Fruit fly (Drosophila melanogaster) whole organism, embryonic: ENCODE results near the gene trbd.

ENCODE experiments used
- Asciz ChIP-seq: fragments of 200-800 bp; sonication (Bioruptor generic); optimal IDR thresholded peaks from 2 replicates; lab custom pipeline; 2017; ENCODE audit warnings: missing biosample characterization, mild to moderate bottlenecking, missing genetic modification characterization, missing genetic modification reagents
- BEAF-32 ChIP-seq: fragments of 200-800 bp; sonication (Bioruptor generic); optimal IDR thresholded peaks from 3 replicates; lab custom pipeline; 2017; ENCODE audit warnings: missing biosample characterization, missing genetic modification characterization, mild to moderate bottlenecking, moderate library complexity, missing genetic modification reagents
- CG11456 ChIP-seq: fragments of 200-800 bp; sonication (Bioruptor generic); IDR thresholded peaks from 3 replicates; pipeline ENCODE4 v1.3.6; 2022; ENCODE audit warnings: missing biosample characterization, missing genetic modification characterization
- CG11504 ChIP-seq: fragments of 200-800 bp; sonication (Bioruptor generic); optimal IDR thresholded peaks from 3 replicates; lab custom pipeline; 2019; ENCODE audit warnings: missing biosample characterization, mild to moderate bottlenecking, missing genetic modification characterization, moderate library complexity
- CG11723 ChIP-seq: fragments of 200-800 bp; sonication (Bioruptor generic); optimal IDR thresholded peaks from 2 replicates; lab custom pipeline; 2017; ENCODE audit warnings: missing biosample characterization, mild to moderate bottlenecking, missing genetic modification characterization
- CG15073 ChIP-seq: fragments of 200-800 bp; sonication (Bioruptor generic); optimal IDR thresholded peaks from 2 replicates; lab custom pipeline; 2016; ENCODE audit warnings: missing biosample characterization, missing genetic modification characterization
- CG17186 ChIP-seq: fragments of 200-800 bp; sonication (Bioruptor generic); optimal IDR thresholded peaks from 3 replicates; lab custom pipeline; 2017; ENCODE audit warnings: missing biosample characterization, missing genetic modification reagents, missing genetic modification characterization
- CG17361 ChIP-seq: fragments of 200-800 bp; sonication (Bioruptor generic); IDR thresholded peaks from 3 replicates; pipeline ENCODE4 v1.3.6; 2022; ENCODE audit warnings: missing biosample characterization, missing genetic modification characterization
- CG17385 ChIP-seq: fragments of 200-800 bp; sonication (Bioruptor generic); optimal IDR thresholded peaks from 3 replicates; lab custom pipeline; 2018; ENCODE audit warnings: missing biosample characterization, mild to moderate bottlenecking, missing genetic modification characterization
- CG17802 ChIP-seq: fragments of 200-800 bp; sonication (Bioruptor generic); optimal IDR thresholded peaks from 2 replicates; lab custom pipeline; 2018; ENCODE audit warnings: missing biosample characterization, mild to moderate bottlenecking, missing genetic modification characterization, moderate library complexity
- CG17829 ChIP-seq: fragments of 200-800 bp; optimal IDR thresholded peaks from 2 replicates; lab custom pipeline; 2019; ENCODE audit warnings: missing biosample characterization, mild to moderate bottlenecking, missing genetic modification characterization, moderate library complexity
- CG2875 ChIP-seq: fragments of 200-800 bp; sonication (Bioruptor generic); optimal IDR thresholded peaks from 2 replicates; lab custom pipeline; 2017; ENCODE audit warnings: missing biosample characterization, mild to moderate bottlenecking, missing genetic modification characterization, missing genetic modification reagents
- CG31441 ChIP-seq: fragments of 200-800 bp; sonication (Bioruptor generic); IDR thresholded peaks from 2 replicates; pipeline ENCODE4 v1.3.6; 2022; ENCODE audit warnings: missing biosample characterization, missing genetic modification characterization
- CG3281 ChIP-seq: fragments of 200-800 bp; sonication (Bioruptor generic); optimal IDR thresholded peaks from 3 replicates; lab custom pipeline; 2017; ENCODE audit warnings: missing biosample characterization, mild to moderate bottlenecking, missing genetic modification characterization
- CG33557 ChIP-seq: fragments of 200-800 bp; sonication (Bioruptor generic); optimal IDR thresholded peaks from 2 replicates; lab custom pipeline; 2019; ENCODE audit warnings: missing biosample characterization, mild to moderate bottlenecking, missing genetic modification characterization, moderate library complexity
- CG3726 ChIP-seq: fragments of 200-800 bp; sonication (Bioruptor generic); IDR thresholded peaks from 3 replicates; pipeline ENCODE4, ENCODE4 v1.3.6; 2022; ENCODE audit warnings: missing biosample characterization, missing genetic modification characterization
- CG4328 ChIP-seq: fragments of 200-800 bp; sonication (Bioruptor generic); optimal IDR thresholded peaks from 3 replicates; lab custom pipeline; 2017; ENCODE audit warnings: missing biosample characterization, missing genetic modification reagents, missing genetic modification characterization
- CG4360 ChIP-seq: fragments of 200-800 bp; sonication (Bioruptor generic); IDR thresholded peaks from 2 replicates; pipeline ENCODE4 v1.3.6; 2022; ENCODE audit warnings: missing biosample characterization, missing genetic modification characterization
- CG4854 ChIP-seq: fragments of 200-800 bp; sonication (Bioruptor generic); optimal IDR thresholded peaks from 2 replicates; lab custom pipeline; 2016; ENCODE audit warnings: missing biosample characterization, missing genetic modification characterization, inconsistent platforms
- CG6175 ChIP-seq: fragments of 200-800 bp; sonication (Bioruptor generic); IDR thresholded peaks from 3 replicates; pipeline ENCODE4 v1.3.6; 2022; ENCODE audit warnings: missing biosample characterization, missing genetic modification characterization
- CG7745 ChIP-seq: fragments of 200-800 bp; sonication (Bioruptor generic); optimal IDR thresholded peaks from 2 replicates; lab custom pipeline; 2018; ENCODE audit warnings: missing biosample characterization, mild to moderate bottlenecking, missing genetic modification characterization, moderate library complexity
- CG8089 ChIP-seq: fragments of 200-800 bp; sonication (Bioruptor generic); optimal IDR thresholded peaks from 3 replicates; lab custom pipeline; 2016; ENCODE audit warnings: missing biosample characterization, missing genetic modification characterization
- CG8281 ChIP-seq: fragments of 200-800 bp; sonication (Bioruptor generic); optimal IDR thresholded peaks from 2 replicates; lab custom pipeline; 2018; ENCODE audit warnings: missing biosample characterization, mild to moderate bottlenecking, missing genetic modification characterization, moderate library complexity
- Dfd ChIP-seq, 2 experiments: fragments of >200 bp; optimal IDR thresholded peaks; 2 replicates each; lab custom pipeline; 2017; ENCODE audit warnings: missing biosample characterization in 2 of 2, missing genetic modification characterization in 2 of 2
- Dll ChIP-seq: fragments of 200-800 bp; sonication (Bioruptor generic); IDR thresholded peaks from 4 replicates; pipeline ENCODE4 v1.3.6; 2022; ENCODE audit warnings: missing biosample characterization, missing genetic modification characterization; ENCODE audit not compliant: partially characterized antibody
- Ets97D ChIP-seq: fragments of 200-800 bp; sonication (Bioruptor generic); optimal IDR thresholded peaks from 3 replicates; lab custom pipeline; 2016; ENCODE audit warnings: missing biosample characterization, missing genetic modification characterization
- Fer3 ChIP-seq: fragments of 200-800 bp; sonication (Bioruptor generic); optimal IDR thresholded peaks from 2 replicates; lab custom pipeline; 2018; ENCODE audit warnings: missing biosample characterization, mild to moderate bottlenecking, missing genetic modification characterization, moderate library complexity
- Meics ChIP-seq: fragments of 200-800 bp; sonication (Bioruptor generic); optimal IDR thresholded peaks from 2 replicates; lab custom pipeline; 2017; ENCODE audit warnings: missing biosample characterization, mild to moderate bottlenecking, missing genetic modification characterization
- Sry-δ ChIP-seq: fragments of 200-800 bp; sonication (Bioruptor generic); optimal IDR thresholded peaks from 2 replicates; lab custom pipeline; 2016; ENCODE audit warnings: missing biosample characterization, missing genetic modification characterization
- Stat92E ChIP-seq, 3 experiments: fragments of >200 bp in 2 of 3; fragments of 200-800 bp in 1 of 3; sonication (Bioruptor generic) in 1 of 3; optimal IDR thresholded peaks; 2 replicates each; lab custom pipeline; 2017 to 2019; ENCODE audit warnings: missing biosample characterization in 3 of 3, missing genetic modification characterization in 3 of 3, mild to moderate bottlenecking in 1 of 3, moderate library complexity in 1 of 3
- Xrp1 ChIP-seq: fragments of 200-800 bp; sonication (Bioruptor generic); IDR thresholded peaks from 2 replicates; pipeline ENCODE4 v1.3.6; 2022; ENCODE audit warnings: missing biosample characterization, missing genetic modification characterization
- ci ChIP-seq: fragments of 200-800 bp; sonication (Bioruptor generic); IDR thresholded peaks from 3 replicates; pipeline ENCODE4 v1.3.6; 2022; ENCODE audit warnings: missing biosample characterization, missing genetic modification characterization
- corto ChIP-seq: fragments of 200-800 bp; sonication (Bioruptor generic); optimal IDR thresholded peaks from 2 replicates; lab custom pipeline; 2016; ENCODE audit warnings: missing biosample characterization, mild to moderate bottlenecking, missing genetic modification characterization, moderate library complexity
- dati ChIP-seq: fragments of 200-800 bp; sonication (Bioruptor generic); IDR thresholded peaks from 2 replicates; pipeline ENCODE4 v1.3.6; 2022; ENCODE audit warnings: missing biosample characterization, missing genetic modification characterization
- dmrt99B ChIP-seq: fragments of 200-800 bp; sonication (Bioruptor generic); optimal IDR thresholded peaks from 2 replicates; lab custom pipeline; 2018; ENCODE audit warnings: missing biosample characterization, mild to moderate bottlenecking, missing genetic modification characterization, moderate library complexity
- ems ChIP-seq: fragments of 200-800 bp; sonication (Bioruptor generic); optimal IDR thresholded peaks from 3 replicates; lab custom pipeline; 2016; ENCODE audit warnings: missing biosample characterization, missing genetic modification characterization
- ftz-f1 ChIP-seq: fragments of 200-800 bp; sonication (Bioruptor generic); optimal IDR thresholded peaks from 2 replicates; lab custom pipeline; 2016; ENCODE audit warnings: missing biosample characterization, missing genetic modification characterization
- gfzf ChIP-seq: fragments of 200-800 bp; sonication (Bioruptor generic); optimal IDR thresholded peaks from 2 replicates; lab custom pipeline; 2016; ENCODE audit warnings: missing biosample characterization, mild to moderate bottlenecking, missing genetic modification characterization, moderate library complexity
- grau ChIP-seq: fragments of 200-800 bp; optimal IDR thresholded peaks from 3 replicates; lab custom pipeline; 2019; ENCODE audit warnings: missing biosample characterization, mild to moderate bottlenecking, missing genetic modification characterization, moderate library complexity
- ken ChIP-seq: fragments of 200-800 bp; sonication (Bioruptor generic); IDR thresholded peaks from 3 replicates; pipeline ENCODE4 v1.3.6; 2022; ENCODE audit warnings: missing biosample characterization, missing genetic modification characterization
- lov ChIP-seq, 2 experiments: fragments of 200-800 bp in 1 of 2; fragments of >200 bp in 1 of 2; sonication (Bioruptor generic) in 1 of 2; IDR thresholded peaks in 1 of 2; optimal IDR thresholded peaks in 1 of 2; 2 replicates in 1 of 2; 3 replicates in 1 of 2; pipeline versions ENCODE4 v1.3.6 to Lab custom; 2017 to 2022; ENCODE audit warnings: missing biosample characterization in 1 of 2, missing genetic modification characterization in 1 of 2
- nerfin-2 ChIP-seq: fragments of 200-800 bp; sonication (Bioruptor generic); IDR thresholded peaks from 2 replicates; pipeline ENCODE4 v1.3.6; 2022; ENCODE audit warnings: missing biosample characterization, missing genetic modification characterization; ENCODE audit not compliant: partially characterized antibody
- psq ChIP-seq: fragments of 200-800 bp; sonication (Bioruptor generic); optimal IDR thresholded peaks from 2 replicates; lab custom pipeline; 2017; ENCODE audit warnings: missing biosample characterization, missing genetic modification characterization
- repo ChIP-seq: fragments of 200-800 bp; sonication (Bioruptor generic); optimal IDR thresholded peaks from 2 replicates; lab custom pipeline; 2016; ENCODE audit warnings: missing biosample characterization, missing genetic modification characterization
- run ChIP-seq: fragments of 200-800 bp; sonication (Bioruptor generic); optimal IDR thresholded peaks from 3 replicates; lab custom pipeline; 2018; ENCODE audit warnings: missing biosample characterization, mild to moderate bottlenecking, missing genetic modification characterization
- sob ChIP-seq: fragments of 200-800 bp; sonication (Bioruptor generic); IDR thresholded peaks from 2 replicates; pipeline ENCODE4 v1.3.6; 2022; ENCODE audit warnings: missing biosample characterization, missing genetic modification characterization
- stwl ChIP-seq: fragments of 200-800 bp; sonication (Bioruptor generic); optimal IDR thresholded peaks from 3 replicates; lab custom pipeline; 2018; ENCODE audit warnings: missing biosample characterization, mild to moderate bottlenecking, missing genetic modification characterization, moderate library complexity
- vfl ChIP-seq: fragments of 200-800 bp; sonication (Bioruptor generic); optimal IDR thresholded peaks from 2 replicates; lab custom pipeline; 2016; ENCODE audit warnings: missing biosample characterization, missing genetic modification characterization
- z ChIP-seq: fragments of 200-800 bp; sonication (Bioruptor generic); IDR thresholded peaks from 3 replicates; pipeline ENCODE4 v1.3.6; 2022; ENCODE audit warnings: missing biosample characterization, missing genetic modification characterization

trbd gene

DNA sequence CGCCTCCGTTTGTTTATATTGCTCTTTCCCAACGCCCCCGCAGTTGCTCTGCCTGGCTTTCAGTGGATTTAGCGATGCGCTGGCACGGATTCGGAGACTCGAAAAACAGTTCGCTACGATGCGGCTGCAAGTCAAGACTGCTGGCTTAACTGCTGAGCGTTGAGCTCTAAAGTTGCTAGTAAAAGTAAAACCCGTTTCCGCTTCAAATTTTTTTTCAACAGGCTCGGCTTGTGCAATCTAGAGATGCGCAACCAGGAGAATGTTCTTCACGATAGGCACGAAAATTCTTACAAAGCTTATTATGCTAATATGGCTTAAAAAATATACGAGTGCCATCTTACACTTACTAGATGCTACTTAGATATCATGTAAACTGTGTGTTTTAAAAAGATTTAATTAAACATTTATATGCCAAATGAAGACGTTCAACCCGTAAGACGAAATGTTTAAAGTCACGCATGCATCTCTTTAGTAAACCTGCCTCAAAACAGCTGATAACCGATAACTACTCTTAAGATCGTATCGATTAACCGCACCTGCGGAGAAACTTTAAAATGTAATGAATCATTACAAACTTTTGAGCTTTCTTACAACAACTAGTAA is 36.5 kb upstream of the trbd start, which contains the start of gene CG12948 (continued):
- TF ChIP-seq lov (optimal IDR thresholded peaks at IDR 0.05; lab: Kevin White, UChicago) (no peak), lov (GFP tag; IDR thresholded peaks at IDR 0.05; lab: Robert Waterston, UW) (no peak), ftz-f1 (no peak), Dll (GFP tag; lab: Robert Waterston, UW) (peak; percentile 99), ci (GFP tag; lab: Robert Waterston, UW) (peak; percentile 47; the same call in 1 of the 3 replicates), Meics (GFP tag; lab: Kevin White, UChicago) (no peak), psq (GFP tag; lab: Kevin White, UChicago) (no peak), CG4854 (GFP tag; lab: Kevin White, UChicago) (peak; percentile 9), CG3281 (GFP tag; lab: Kevin White, UChicago) (peak; percentile 71), run (tag; lab: Kevin White, UChicago) (no peak), CG17361 (GFP tag; lab: Robert Waterston, UW) (no peak; the same call in 1 of the 3 replicates), dmrt99B (tag; lab: Kevin White, UChicago) (no peak), CG7745 (tag; lab: Kevin White, UChicago) (no peak), grau (tag; lab: Kevin White, UChicago) (peak; percentile 67), CG33557 (peak; percentile 60), dati (GFP tag; lab: Robert Waterston, UW) (no peak), gfzf (no peak), CG8281 (no peak), Ets97D (GFP tag; lab: Kevin White, UChicago) (peak; percentile 46), BEAF-32 (GFP tag; lab: Kevin White, UChicago) (peak; percentile 89), ken (no peak), stwl (tag; lab: Kevin White, UChicago) (no peak), Dfd (GFP tag; optimal IDR thresholded peaks at IDR 0.05; lab: Kevin White, UChicago) (no peak), CG17829 (tag; lab: Kevin White, UChicago) (peak; percentile 57), CG11456 (GFP tag; lab: Robert Waterston, UW) (0 out of 3 replicates have a peak, but pooled peaks have one; percentile 12), CG17385 (peak; percentile 56), CG8089 (GFP tag; lab: Kevin White, UChicago) (no peak), z (no peak), CG4360 (GFP tag; lab: Robert Waterston, UW) (no peak), CG31441 (GFP tag; lab: Robert Waterston, UW) (no peak; the same call in 1 of the 2 replicates), CG17186 (GFP tag; lab: Kevin White, UChicago) (no peak), nerfin-2 (GFP tag; lab: Robert Waterston, UW) (no peak), Asciz (GFP tag; lab: Kevin White, UChicago) (no peak), sob (GFP tag; lab: Robert Waterston, UW) (peak; percentile 60), CG6175 (GFP tag; lab: Robert Waterston, UW) (no peak), Stat92E (GFP tag; optimal IDR thresholded peaks at IDR 0.05; lab: Kevin White, UChicago) (no peak), corto (GFP tag; lab: Kevin White, UChicago) (peak; percentile 49), Sry-δ (GFP tag; lab: Kevin White, UChicago) (peak; percentile 83), vfl (peak; percentile 39), CG15073 (GFP tag; lab: Kevin White, UChicago) (no peak), repo (no peak), CG17802 (tag; lab: Kevin White, UChicago) (no peak), CG3726 (no peak), Xrp1 (GFP tag; lab: Robert Waterston, UW) (peak; percentile 56), CG11504 (tag; lab: Kevin White, UChicago) (no peak), CG11723 (no peak), CG2875 (GFP tag; lab: Kevin White, UChicago) (peak; percentile 11), Fer3 (tag; lab: Kevin White, UChicago) (peak; percentile 55), ems (peak; percentile 11), CG4328 (GFP tag; lab: Kevin White, UChicago) (no peak)
